Worm (Caenorhabditis elegans) whole organism, L3 larva: ENCODE measurements around the gene wdr-54.

Experiments used
- ZK546.5 ChIP-seq: sonication (generic microtip); optimal IDR thresholded peaks from 2 replicates; lab custom pipeline; 2017; ENCODE audit warnings: missing biosample characterization, missing genetic modification characterization
- aly-2 ChIP-seq: fragments of 150-350 bp; optimal IDR thresholded peaks from 2 replicates; lab custom pipeline; 2014; ENCODE audit warnings: missing biosample characterization, missing genetic modification characterization
- ama-1 ChIP-seq: fragments of 150-350 bp; optimal IDR thresholded peaks from 2 replicates; lab custom pipeline; 2018
- ceh-16 ChIP-seq: sonication (generic microtip); optimal IDR thresholded peaks from 2 replicates; lab custom pipeline; 2017; ENCODE audit warnings: missing biosample characterization, missing genetic modification characterization
- ceh-28 ChIP-seq: fragments of 150-350 bp; optimal IDR thresholded peaks from 2 replicates; lab custom pipeline; 2014; ENCODE audit warnings: missing biosample characterization, missing genetic modification reagents, missing genetic modification characterization
- ceh-9 ChIP-seq: sonication (generic microtip); optimal IDR thresholded peaks from 2 replicates; lab custom pipeline; 2018; ENCODE audit warnings: missing biosample characterization, missing genetic modification characterization
- daf-12 ChIP-seq: fragments of 150-350 bp; optimal IDR thresholded peaks from 2 replicates; lab custom pipeline; 2014; ENCODE audit warnings: missing biosample characterization, missing genetic modification reagents, missing genetic modification characterization
- egl-27 ChIP-seq: sonication (generic microtip); optimal IDR thresholded peaks from 4 replicates; lab custom pipeline; 2017; ENCODE audit warnings: missing biosample characterization, missing genetic modification reagents, missing genetic modification characterization
- egl-5 ChIP-seq: fragments of 150-350 bp; optimal IDR thresholded peaks from 2 replicates; lab custom pipeline; 2017; ENCODE audit warnings: missing biosample characterization, missing genetic modification reagents, missing genetic modification characterization, inconsistent platforms
- elt-1 ChIP-seq: fragments of 150-350 bp; optimal IDR thresholded peaks from 2 replicates; lab custom pipeline; 2014; ENCODE audit warnings: missing biosample characterization, missing genetic modification characterization
- elt-2 ChIP-seq: sonication (generic microtip); optimal IDR thresholded peaks from 2 replicates; lab custom pipeline; 2016; ENCODE audit warnings: missing genetic modification reagents, mild to moderate bottlenecking, missing genetic modification characterization, missing compliant biosample characterization
- elt-3 ChIP-seq, 3 experiments: fragments of 150-350 bp in 1 of 3; sonication (generic microtip) in 2 of 3; optimal IDR thresholded peaks; 2 replicates in 2 of 3; 4 replicates in 1 of 3; lab custom pipeline; 2014 to 2017; ENCODE audit warnings: missing biosample characterization in 3 of 3, missing genetic modification characterization in 3 of 3
- eor-1 ChIP-seq, 2 experiments: fragments of 150-350 bp; optimal IDR thresholded peaks; 2 replicates each; lab custom pipeline; 2014 to 2018; ENCODE audit warnings: missing biosample characterization in 2 of 2, missing genetic modification characterization in 2 of 2
- fkh-10 ChIP-seq: sonication (generic microtip); optimal IDR thresholded peaks from 2 replicates; lab custom pipeline; 2017; ENCODE audit warnings: missing biosample characterization, missing genetic modification reagents, missing genetic modification characterization
- fos-1 ChIP-seq: fragments of 150-350 bp; optimal IDR thresholded peaks from 2 replicates; lab custom pipeline; 2014; ENCODE audit warnings: missing biosample characterization, missing genetic modification characterization
- hmg-11 ChIP-seq: sonication (generic microtip); optimal IDR thresholded peaks from 2 replicates; lab custom pipeline; 2016; ENCODE audit warnings: missing genetic modification characterization, missing compliant biosample characterization
- jun-1 ChIP-seq: fragments of 150-350 bp; optimal IDR thresholded peaks from 2 replicates; lab custom pipeline; 2014; ENCODE audit warnings: missing biosample characterization, missing genetic modification reagents, missing genetic modification characterization
- lin-15B ChIP-seq: fragments of 150-350 bp; optimal IDR thresholded peaks from 2 replicates; lab custom pipeline; 2014; ENCODE audit warnings: missing biosample characterization, missing genetic modification characterization
- lin-39 ChIP-seq: fragments of 150-350 bp; optimal IDR thresholded peaks from 2 replicates; lab custom pipeline; 2018; ENCODE audit warnings: missing biosample characterization, missing genetic modification reagents, missing genetic modification characterization
- lsy-12 ChIP-seq: sonication (generic microtip); optimal IDR thresholded peaks from 2 replicates; lab custom pipeline; 2016; ENCODE audit warnings: mild to moderate bottlenecking, missing genetic modification characterization, missing compliant biosample characterization
- mml-1 ChIP-seq: fragments of 150-350 bp; sonication (generic microtip); optimal IDR thresholded peaks from 3 replicates; lab custom pipeline; 2014; ENCODE audit warnings: missing biosample characterization, missing genetic modification characterization
- nfya-1 ChIP-seq: sonication (generic microtip); optimal IDR thresholded peaks from 2 replicates; lab custom pipeline; 2017; ENCODE audit warnings: missing genetic modification characterization, mild to moderate bottlenecking, missing compliant biosample characterization, antibody characterized with exemption, moderate library complexity; ENCODE audit not compliant: insufficient read depth
- nhr-11 ChIP-seq: fragments of 150-350 bp; optimal IDR thresholded peaks from 2 replicates; lab custom pipeline; 2014; ENCODE audit warnings: missing biosample characterization, missing genetic modification characterization
- nhr-12 ChIP-seq: fragments of 150-350 bp; optimal IDR thresholded peaks from 2 replicates; lab custom pipeline; 2014; ENCODE audit warnings: missing biosample characterization, missing genetic modification characterization
- nhr-23 ChIP-seq: fragments of 150-350 bp; optimal IDR thresholded peaks from 2 replicates; lab custom pipeline; 2014; ENCODE audit warnings: missing biosample characterization, missing genetic modification reagents, missing genetic modification characterization
- nhr-237 ChIP-seq: fragments of 150-350 bp; optimal IDR thresholded peaks from 2 replicates; lab custom pipeline; 2014; ENCODE audit warnings: missing biosample characterization, missing genetic modification characterization
- nhr-25 ChIP-seq: sonication (generic microtip); optimal IDR thresholded peaks from 2 replicates; lab custom pipeline; 2017; ENCODE audit warnings: missing biosample characterization, missing genetic modification characterization
- nhr-28 ChIP-seq: fragments of 150-350 bp; optimal IDR thresholded peaks from 2 replicates; lab custom pipeline; 2014; ENCODE audit warnings: missing biosample characterization, missing genetic modification characterization
- nhr-43 ChIP-seq: sonication (generic microtip); optimal IDR thresholded peaks from 2 replicates; lab custom pipeline; 2016; ENCODE audit warnings: mild to moderate bottlenecking, missing genetic modification characterization, missing compliant biosample characterization; ENCODE audit not compliant: poor library complexity, severe bottlenecking
- nhr-67 ChIP-seq: fragments of 150-350 bp; optimal IDR thresholded peaks from 2 replicates; lab custom pipeline; 2014; ENCODE audit warnings: missing biosample characterization, missing genetic modification characterization
- nhr-77 ChIP-seq: fragments of 150-350 bp; optimal IDR thresholded peaks from 2 replicates; lab custom pipeline; 2014; ENCODE audit warnings: missing biosample characterization, missing genetic modification characterization
- pha-4 ChIP-seq: fragments of 150-350 bp; optimal IDR thresholded peaks from 2 replicates; lab custom pipeline; 2014; ENCODE audit warnings: missing biosample characterization, missing genetic modification reagents, missing genetic modification characterization
- pqm-1 ChIP-seq: fragments of 150-350 bp; optimal IDR thresholded peaks from 2 replicates; lab custom pipeline; 2017; ENCODE audit warnings: missing biosample characterization, missing genetic modification characterization, inconsistent platforms
- sea-2 ChIP-seq: fragments of 150-350 bp; sonication (generic microtip); optimal IDR thresholded peaks from 4 replicates; lab custom pipeline; 2014; ENCODE audit warnings: missing biosample characterization, missing genetic modification reagents, missing genetic modification characterization
- skn-1 ChIP-seq: fragments of 150-350 bp; optimal IDR thresholded peaks from 2 replicates; lab custom pipeline; 2014; ENCODE audit warnings: missing biosample characterization, missing genetic modification characterization
- unc-39 ChIP-seq: sonication (generic microtip); optimal IDR thresholded peaks from 4 replicates; lab custom pipeline; 2017; ENCODE audit warnings: missing biosample characterization, missing genetic modification characterization
- unc-62 ChIP-seq: fragments of 150-350 bp; sonication (generic microtip); optimal IDR thresholded peaks from 4 replicates; lab custom pipeline; 2014; ENCODE audit warnings: missing biosample characterization, missing genetic modification reagents, missing genetic modification characterization
- zag-1 ChIP-seq: fragments of 150-350 bp; optimal IDR thresholded peaks from 2 replicates; lab custom pipeline; 2014; ENCODE audit warnings: missing biosample characterization, missing genetic modification characterization
- ztf-11 ChIP-seq: fragments of 150-350 bp; optimal IDR thresholded peaks from 2 replicates; lab custom pipeline; 2014; ENCODE audit warnings: missing biosample characterization, missing genetic modification characterization
- ztf-4 ChIP-seq: fragments of 150-350 bp; optimal IDR thresholded peaks from 2 replicates; lab custom pipeline; 2014; ENCODE audit warnings: missing biosample characterization, missing genetic modification characterization

wdr-54 gene

DNA sequence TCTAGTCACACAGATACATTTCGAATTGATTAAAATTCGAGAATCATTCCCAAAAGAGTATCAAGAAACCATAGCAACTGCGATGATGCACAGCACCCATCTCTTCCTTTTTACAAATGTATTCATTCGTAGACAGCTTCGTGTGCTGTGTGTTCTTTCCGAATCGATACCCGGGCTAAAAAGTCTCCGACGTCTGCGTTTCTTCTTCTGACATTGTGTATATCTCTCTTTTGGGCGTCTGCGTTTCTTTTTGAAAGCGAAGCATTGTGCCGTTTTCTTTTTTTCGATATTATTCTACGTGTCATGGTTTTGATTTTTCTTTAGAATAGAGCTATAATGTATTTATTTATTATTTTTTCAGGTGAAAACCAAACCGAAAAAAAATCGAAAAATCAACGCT is 40.7 kb upstream of the wdr-54 start, which contains the start of gene attf-5:
Gene attf-5, plus strand, starts transcription at position 362 of the 400 bp plus-strand sequence.
- no peak for TF ChIP-seq nhr-25 (tag; lab: Kevin White, UChicago)
- TF ChIP-seq egl-27 = no peak
- TF ChIP-seq ztf-4 = no peak
- TF ChIP-seq skn-1 (tag; lab: Kevin White, UChicago) = no peak
- no peak for TF ChIP-seq fos-1 (tag; lab: Kevin White, UChicago)
- TF ChIP-seq unc-39 = no peak
- peak; percentile 42 for TF ChIP-seq hmg-11 (tag; lab: Kevin White, UChicago)
- TF ChIP-seq ztf-11 (tag; lab: Kevin White, UChicago) = no peak
- TF ChIP-seq nhr-12 = no peak
- TF ChIP-seq ceh-28 (tag; lab: Kevin White, UChicago) = peak; percentile 78
- no peak for TF ChIP-seq lin-39 (tag; lab: Kevin White, UChicago)
- peak; percentile 22 for TF ChIP-seq nhr-23
- TF ChIP-seq mml-1 (tag; lab: Kevin White, UChicago) = no peak
- TF ChIP-seq sea-2 (GFP tag; lab: Kevin White, UChicago) = no peak
- TF ChIP-seq fkh-10 = no peak
- TF ChIP-seq pha-4 (tag; lab: Kevin White, UChicago) = peak; percentile 53

DNA sequence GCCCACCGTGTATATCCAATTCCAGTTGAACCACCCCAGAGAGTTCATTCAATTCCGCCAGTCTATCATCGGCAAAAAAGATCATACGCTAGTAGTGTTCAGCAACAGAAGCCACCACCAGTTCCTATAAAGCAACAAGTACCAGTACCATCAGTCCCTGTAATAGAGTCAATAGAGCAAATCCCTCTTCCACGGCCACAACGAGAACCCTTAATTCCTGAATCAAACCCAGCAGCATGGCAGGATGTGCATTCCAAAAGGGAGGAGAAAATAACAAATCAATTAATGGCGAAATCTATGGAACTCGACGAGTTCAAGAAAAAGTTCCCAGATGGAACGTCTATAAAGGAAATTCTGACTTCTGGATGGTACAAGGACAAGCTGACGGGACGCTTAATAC is 38.9 kb upstream of the wdr-54 start:
- TF ChIP-seq daf-12 (no peak), nhr-237 (tag; lab: Kevin White, UChicago) (no peak), hmg-11 (tag; lab: Kevin White, UChicago) (no peak), skn-1 (tag; lab: Kevin White, UChicago) (no peak), egl-5 (tag; lab: Kevin White, UChicago) (no peak), nhr-67 (tag; lab: Kevin White, UChicago) (no peak), nhr-11 (no peak), eor-1 (tag; optimal IDR thresholded peaks at IDR 0.05; lab: Kevin White, UChicago) (no peak), nhr-12 (no peak), ceh-16 (tag; lab: Kevin White, UChicago) (no peak), nhr-25 (tag; lab: Kevin White, UChicago) (no peak), elt-3 (tag; optimal IDR thresholded peaks at IDR 0.05; lab: Kevin White, UChicago) (no peak), ztf-4 (no peak), pqm-1 (tag; lab: Kevin White, UChicago) (no peak), lin-39 (tag; lab: Kevin White, UChicago) (no peak), lin-15B (tag; lab: Kevin White, UChicago) (no peak), nfya-1 (tag; lab: Kevin White, UChicago) (no peak)
- TF ChIP-seq, all 47 proteins: peak for 0

DNA sequence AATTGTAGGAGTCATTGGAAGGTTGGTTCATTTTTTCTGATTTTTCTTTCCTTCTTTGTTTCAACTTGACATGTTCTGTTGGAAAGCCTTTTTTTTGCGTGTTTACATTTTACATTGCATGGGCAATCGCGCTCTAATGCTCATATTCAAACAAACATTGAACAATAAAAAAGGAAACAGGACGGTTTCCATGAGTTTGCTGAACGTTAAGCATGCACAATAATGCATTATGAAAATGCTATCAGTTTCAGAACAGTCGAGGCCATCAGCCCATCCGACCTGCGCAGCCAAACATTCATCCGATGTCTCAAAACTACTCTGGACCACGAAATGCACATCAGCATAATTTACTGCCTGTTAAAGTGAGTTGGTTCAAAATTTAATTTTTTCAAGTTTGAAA is 38.1 kb upstream of the wdr-54 start:
- TF ChIP-seq nhr-43 (tag; lab: Kevin White, UChicago) (no peak), pha-4 (tag; lab: Kevin White, UChicago) (peak; percentile 30)
- TF ChIP-seq, all 47 proteins: peak for 1

DNA sequence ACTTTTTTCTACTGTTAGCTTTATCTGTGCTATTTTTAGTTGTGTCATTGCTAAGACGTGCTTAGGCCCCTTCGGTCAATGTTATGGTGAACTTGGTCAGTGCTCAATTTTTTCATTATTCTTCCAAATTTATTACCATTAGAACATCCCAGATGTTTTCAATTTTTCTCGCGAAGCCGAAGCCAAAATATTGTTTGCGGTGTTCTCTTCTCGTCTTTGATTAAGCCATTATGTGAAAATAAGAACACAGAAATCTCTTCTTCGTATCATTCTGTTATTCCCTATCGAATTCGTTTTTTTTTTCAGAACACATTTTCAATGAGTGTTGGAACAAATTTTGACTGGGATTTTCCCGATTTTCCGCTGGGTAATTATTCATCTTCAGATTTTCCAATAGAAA is 26.2 kb upstream of the wdr-54 start, which contains the start of gene gtr-1:
Gene gtr-1, plus strand, starts transcription at position 301 of the 400 bp plus-strand sequence.
- TF ChIP-seq nhr-28 (tag; lab: Kevin White, UChicago) = no peak
- TF ChIP-seq elt-2 (tag; lab: Kevin White, UChicago) = no peak
- TF ChIP-seq ZK546.5 (tag; lab: Kevin White, UChicago) = no peak
- TF ChIP-seq nhr-12 = no peak
- TF ChIP-seq zag-1 (tag; lab: Kevin White, UChicago) = no peak
- no peak for TF ChIP-seq ama-1
- TF ChIP-seq nhr-77 (tag; lab: Kevin White, UChicago) = no peak
- no peak for TF ChIP-seq egl-5 (tag; lab: Kevin White, UChicago)
- no peak for TF ChIP-seq aly-2
- TF ChIP-seq ztf-11 (tag; lab: Kevin White, UChicago) = no peak
- TF ChIP-seq sea-2 (GFP tag; lab: Kevin White, UChicago) = no peak
- no peak for TF ChIP-seq ztf-4
- TF ChIP-seq nhr-43 (tag; lab: Kevin White, UChicago) = no peak
- no peak for TF ChIP-seq nhr-23

DNA sequence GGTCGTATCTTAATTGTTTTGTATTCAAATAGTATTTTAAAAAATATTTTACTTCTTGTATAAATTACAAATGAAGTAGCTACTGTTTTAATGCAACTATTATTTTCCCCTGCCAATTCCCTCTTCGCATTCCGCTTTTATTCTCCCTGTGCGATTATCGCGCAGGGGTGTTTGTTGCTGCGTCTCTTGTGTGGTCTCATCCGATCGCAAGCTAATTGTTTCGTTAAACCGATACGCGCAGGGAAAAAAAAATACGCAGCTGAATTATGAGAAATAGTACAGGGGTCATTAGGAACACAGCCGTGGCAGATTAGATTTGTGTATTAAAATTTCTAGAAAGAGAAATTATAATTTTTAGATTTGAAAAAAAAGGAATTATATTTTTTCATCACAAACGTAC is 22.2 kb upstream of the wdr-54 start:
- TF ChIP-seq fos-1 (tag; lab: Kevin White, UChicago) (peak; percentile 97), lsy-12 (peak; percentile 96), nhr-11 (peak; percentile 96), sea-2 (GFP tag; lab: Kevin White, UChicago) (no peak), daf-12 (peak; percentile 84), jun-1 (tag; lab: Kevin White, UChicago) (peak; percentile 99), fkh-10 (peak; percentile 97), mml-1 (tag; lab: Kevin White, UChicago) (no peak), lin-39 (tag; lab: Kevin White, UChicago) (peak; percentile 99), ceh-28 (tag; lab: Kevin White, UChicago) (peak; percentile 98), egl-5 (tag; lab: Kevin White, UChicago) (peak; percentile 99), lin-15B (tag; lab: Kevin White, UChicago) (peak; percentile 66), ztf-4 (peak; percentile 88), hmg-11 (tag; lab: Kevin White, UChicago) (peak; percentile 100), egl-27 (peak; percentile 94), nhr-28 (tag; lab: Kevin White, UChicago) (peak; percentile 96), ZK546.5 (tag; lab: Kevin White, UChicago) (peak; percentile 61), ceh-9 (tag; lab: Kevin White, UChicago) (peak; percentile 61), pha-4 (tag; lab: Kevin White, UChicago) (peak; percentile 97), ceh-16 (tag; lab: Kevin White, UChicago) (peak; percentile 77), nhr-77 (tag; lab: Kevin White, UChicago) (peak; percentile 98), nhr-12 (peak; percentile 23), unc-62 (peak; percentile 91), nhr-43 (tag; lab: Kevin White, UChicago) (peak; percentile 99), elt-1 (tag; lab: Kevin White, UChicago) (peak; percentile 74), ama-1 (peak; percentile 56)
